Fruit fly (Drosophila melanogaster) whole organism, embryonic: ENCODE results near the gene CG3149.

ENCODE experiments used
- ATbp ChIP-seq: fragments of 200-800 bp; sonication (Bioruptor generic); optimal IDR thresholded peaks from 2 replicates; lab custom pipeline; 2017; ENCODE audit warnings: missing biosample characterization, mild to moderate bottlenecking, missing genetic modification characterization, missing genetic modification reagents
- Aef1 ChIP-seq: fragments of 200-800 bp; sonication (Bioruptor generic); IDR thresholded peaks from 3 replicates; pipeline ENCODE4 v1.3.6; 2022; ENCODE audit warnings: missing biosample characterization, missing genetic modification characterization
- CG1024 ChIP-seq: fragments of 200-800 bp; sonication (Bioruptor generic); IDR thresholded peaks from 2 replicates; pipeline ENCODE4 v1.3.6; 2022; ENCODE audit warnings: missing biosample characterization, missing genetic modification characterization
- CG13123 ChIP-seq: fragments of 200-800 bp; sonication (Bioruptor generic); optimal IDR thresholded peaks from 2 replicates; lab custom pipeline; 2016; ENCODE audit warnings: missing biosample characterization, missing genetic modification characterization
- CG15011 ChIP-seq: fragments of 200-800 bp; sonication (Bioruptor generic); optimal IDR thresholded peaks from 3 replicates; lab custom pipeline; 2018; ENCODE audit warnings: missing biosample characterization, mild to moderate bottlenecking, missing genetic modification characterization
- CG15073 ChIP-seq: fragments of 200-800 bp; sonication (Bioruptor generic); optimal IDR thresholded peaks from 2 replicates; lab custom pipeline; 2016; ENCODE audit warnings: missing biosample characterization, missing genetic modification characterization
- CG15269 ChIP-seq: fragments of 200-800 bp; sonication (Bioruptor generic); optimal IDR thresholded peaks from 2 replicates; lab custom pipeline; 2018; ENCODE audit warnings: missing biosample characterization, mild to moderate bottlenecking, missing genetic modification characterization, moderate library complexity
- CG16813 ChIP-seq: fragments of 200-800 bp; sonication (Bioruptor generic); IDR thresholded peaks from 3 replicates; pipeline ENCODE4 v1.3.6; 2022; ENCODE audit warnings: missing biosample characterization, missing genetic modification characterization; ENCODE audit not compliant: partially characterized antibody
- CG16815 ChIP-seq: fragments of 200-800 bp; sonication (Bioruptor generic); optimal IDR thresholded peaks from 3 replicates; lab custom pipeline; 2017; ENCODE audit warnings: missing biosample characterization, mild to moderate bottlenecking, missing genetic modification characterization
- CG17612 ChIP-seq: fragments of 200-800 bp; sonication (Bioruptor generic); IDR thresholded peaks from 2 replicates; pipeline ENCODE4 v1.3.6; 2022; ENCODE audit warnings: missing biosample characterization, missing genetic modification characterization
- CG30403 ChIP-seq: fragments of 200-800 bp; sonication (Bioruptor generic); optimal IDR thresholded peaks from 3 replicates; lab custom pipeline; 2016; ENCODE audit warnings: missing biosample characterization, missing genetic modification characterization
- CG4328 ChIP-seq: fragments of 200-800 bp; sonication (Bioruptor generic); optimal IDR thresholded peaks from 3 replicates; lab custom pipeline; 2017; ENCODE audit warnings: missing biosample characterization, missing genetic modification reagents, missing genetic modification characterization
- CG4730 ChIP-seq: fragments of 200-800 bp; sonication (Bioruptor generic); IDR thresholded peaks from 2 replicates; pipeline ENCODE4 v1.3.6; 2022; ENCODE audit warnings: missing biosample characterization, missing genetic modification characterization
- CG5953 ChIP-seq: fragments of 200-800 bp; sonication (Bioruptor generic); IDR thresholded peaks from 2 replicates; pipeline ENCODE4 v1.3.6; 2022; ENCODE audit warnings: missing biosample characterization, missing genetic modification characterization
- CG6689 ChIP-seq: fragments of 200-800 bp; sonication (Bioruptor generic); IDR thresholded peaks from 2 replicates; pipeline ENCODE4 v1.3.6; 2022; ENCODE audit warnings: missing biosample characterization, missing genetic modification characterization
- CG7786 ChIP-seq: fragments of 200-800 bp; sonication (Bioruptor generic); optimal IDR thresholded peaks from 2 replicates; lab custom pipeline; 2016; ENCODE audit warnings: missing biosample characterization, missing genetic modification characterization
- CG8089 ChIP-seq: fragments of 200-800 bp; sonication (Bioruptor generic); optimal IDR thresholded peaks from 3 replicates; lab custom pipeline; 2016; ENCODE audit warnings: missing biosample characterization, missing genetic modification characterization
- CG8478 ChIP-seq: fragments of >200 bp; optimal IDR thresholded peaks from 2 replicates; lab custom pipeline; 2018
- CG9797 ChIP-seq: fragments of 200-800 bp; sonication (Bioruptor generic); optimal IDR thresholded peaks from 3 replicates; lab custom pipeline; 2018; ENCODE audit warnings: missing biosample characterization, mild to moderate bottlenecking, missing genetic modification characterization
- CG9817 ChIP-seq: fragments of 200-800 bp; sonication (Bioruptor generic); optimal IDR thresholded peaks from 2 replicates; lab custom pipeline; 2018; ENCODE audit warnings: missing biosample characterization, mild to moderate bottlenecking, missing genetic modification characterization, moderate library complexity
- Camta ChIP-seq: fragments of 200-800 bp; sonication (Bioruptor generic); optimal IDR thresholded peaks from 2 replicates; lab custom pipeline; 2016; ENCODE audit warnings: missing biosample characterization, missing genetic modification characterization
- Doc2 ChIP-seq: fragments of 200-800 bp; sonication (Bioruptor generic); IDR thresholded peaks from 2 replicates; pipeline ENCODE4 v1.3.6; 2022; ENCODE audit warnings: missing biosample characterization, missing genetic modification characterization
- Dp ChIP-seq: fragments of 200-800 bp; sonication (Bioruptor generic); optimal IDR thresholded peaks from 2 replicates; lab custom pipeline; 2018; ENCODE audit warnings: missing biosample characterization, mild to moderate bottlenecking, missing genetic modification characterization, moderate library complexity
- ERR ChIP-seq: fragments of 200-800 bp; sonication (Bioruptor generic); optimal IDR thresholded peaks from 2 replicates; lab custom pipeline; 2016; ENCODE audit warnings: missing biosample characterization, missing genetic modification characterization
- HLH54F ChIP-seq: fragments of 200-800 bp; sonication (Bioruptor generic); optimal IDR thresholded peaks from 3 replicates; lab custom pipeline; 2016; ENCODE audit warnings: missing biosample characterization, missing genetic modification characterization
- Hmr ChIP-seq: fragments of 200-800 bp; sonication (Bioruptor generic); optimal IDR thresholded peaks from 3 replicates; lab custom pipeline; 2017; ENCODE audit warnings: mild to moderate bottlenecking, missing biosample characterization, missing genetic modification reagents, missing genetic modification characterization
- MBD-R2 ChIP-seq: fragments of 200-800 bp; sonication (Bioruptor generic); IDR thresholded peaks from 2 replicates; pipeline ENCODE4 v1.3.6; 2022; ENCODE audit warnings: missing biosample characterization, missing genetic modification characterization
- Sin3A ChIP-seq: fragments of >200 bp; optimal IDR thresholded peaks from 2 replicates; lab custom pipeline; 2018
- Sox102F ChIP-seq: fragments of 200-800 bp; sonication (Bioruptor generic); optimal IDR thresholded peaks from 2 replicates; lab custom pipeline; 2018; ENCODE audit warnings: missing biosample characterization, mild to moderate bottlenecking, missing genetic modification characterization, moderate library complexity
- aop ChIP-seq: fragments of 200-800 bp; sonication (Bioruptor generic); IDR thresholded peaks from 2 replicates; pipeline ENCODE4 v1.3.6; 2022; ENCODE audit warnings: missing biosample characterization, missing genetic modification characterization
- chm ChIP-seq: fragments of 200-800 bp; sonication (Bioruptor generic); IDR thresholded peaks from 2 replicates; pipeline ENCODE4 v1.3.6; 2022; ENCODE audit warnings: missing biosample characterization, missing genetic modification characterization
- crol ChIP-seq: fragments of 200-800 bp; sonication (Bioruptor generic); IDR thresholded peaks from 2 replicates; pipeline ENCODE4 v1.3.6; 2022; ENCODE audit warnings: missing biosample characterization, missing genetic modification characterization
- dati ChIP-seq: fragments of 200-800 bp; sonication (Bioruptor generic); IDR thresholded peaks from 2 replicates; pipeline ENCODE4 v1.3.6; 2022; ENCODE audit warnings: missing biosample characterization, missing genetic modification characterization
- en ChIP-seq: fragments of 200-800 bp; sonication (Bioruptor generic); optimal IDR thresholded peaks from 2 replicates; lab custom pipeline; 2016; ENCODE audit warnings: missing biosample characterization, missing genetic modification characterization
- eve ChIP-seq, 2 experiments: fragments of >200 bp; optimal IDR thresholded peaks; 2 replicates each; lab custom pipeline; 2017; ENCODE audit warnings: missing biosample characterization in 2 of 2, missing genetic modification characterization in 2 of 2
- ewg ChIP-seq: fragments of 200-800 bp; sonication (Bioruptor generic); optimal IDR thresholded peaks from 3 replicates; lab custom pipeline; 2017; ENCODE audit warnings: mild to moderate bottlenecking, missing biosample characterization, missing genetic modification reagents, missing genetic modification characterization
- gce ChIP-seq: fragments of 200-800 bp; sonication (Bioruptor generic); IDR thresholded peaks from 3 replicates; pipeline ENCODE4 v1.3.6; 2022; ENCODE audit warnings: missing biosample characterization, missing genetic modification characterization
- gem ChIP-seq: fragments of 200-800 bp; sonication (Bioruptor generic); optimal IDR thresholded peaks from 2 replicates; lab custom pipeline; 2019; ENCODE audit warnings: missing biosample characterization, mild to moderate bottlenecking, missing genetic modification characterization, moderate library complexity
- grn ChIP-seq: fragments of 200-800 bp; sonication (Bioruptor generic); optimal IDR thresholded peaks from 3 replicates; lab custom pipeline; 2017; ENCODE audit warnings: missing biosample characterization, missing genetic modification characterization
- insv ChIP-seq, 2 experiments: fragments of 200-800 bp; sonication (Bioruptor generic); optimal IDR thresholded peaks; 3 replicates each; lab custom pipeline; 2016 to 2018; ENCODE audit warnings: missing biosample characterization in 2 of 2, missing genetic modification characterization in 2 of 2
- jumu ChIP-seq: fragments of 200-800 bp; sonication (Bioruptor generic); optimal IDR thresholded peaks from 3 replicates; lab custom pipeline; 2016; ENCODE audit warnings: missing biosample characterization, missing genetic modification characterization
- lmd ChIP-seq: fragments of 200-800 bp; sonication (Bioruptor generic); IDR thresholded peaks from 2 replicates; pipeline ENCODE4 v1.3.6; 2022; ENCODE audit warnings: missing biosample characterization, missing genetic modification characterization
- lov ChIP-seq, 2 experiments: fragments of 200-800 bp in 1 of 2; fragments of >200 bp in 1 of 2; sonication (Bioruptor generic) in 1 of 2; IDR thresholded peaks in 1 of 2; optimal IDR thresholded peaks in 1 of 2; 2 replicates in 1 of 2; 3 replicates in 1 of 2; pipeline versions ENCODE4 v1.3.6 to Lab custom; 2017 to 2022; ENCODE audit warnings: missing biosample characterization in 1 of 2, missing genetic modification characterization in 1 of 2
- pb ChIP-seq: fragments of 200-800 bp; sonication (Bioruptor generic); optimal IDR thresholded peaks from 3 replicates; lab custom pipeline; 2016; ENCODE audit warnings: missing biosample characterization, missing genetic modification characterization
- pros ChIP-seq: fragments of 200-800 bp; sonication (Bioruptor generic); optimal IDR thresholded peaks from 3 replicates; lab custom pipeline; 2019; ENCODE audit warnings: missing biosample characterization, mild to moderate bottlenecking, missing genetic modification characterization, moderate library complexity
- ranshi ChIP-seq: fragments of 200-800 bp; sonication (Bioruptor generic); IDR thresholded peaks from 2 replicates; pipeline ENCODE4 v1.3.6; 2022; ENCODE audit warnings: missing biosample characterization, missing genetic modification characterization
- sc ChIP-seq, 3 experiments: fragments of >200 bp in 2 of 3; fragments of 200-800 bp in 1 of 3; sonication (Bioruptor generic) in 1 of 3; optimal IDR thresholded peaks; 2 replicates in 2 of 3; 3 replicates in 1 of 3; lab custom pipeline; 2017; ENCODE audit warnings: mild to moderate bottlenecking in 1 of 3, missing biosample characterization in 1 of 3, missing genetic modification characterization in 1 of 3, missing genetic modification reagents in 1 of 3
- shn ChIP-seq: fragments of 200-800 bp; sonication (Bioruptor generic); optimal IDR thresholded peaks from 3 replicates; lab custom pipeline; 2016; ENCODE audit warnings: missing biosample characterization, missing genetic modification characterization
- tio ChIP-seq: fragments of 200-800 bp; sonication (Bioruptor generic); optimal IDR thresholded peaks from 2 replicates; lab custom pipeline; 2017; ENCODE audit warnings: missing biosample characterization, missing genetic modification characterization, inconsistent platforms
- twi ChIP-seq: fragments of 200-800 bp; optimal IDR thresholded peaks from 2 replicates; lab custom pipeline; 2019; ENCODE audit warnings: missing biosample characterization, mild to moderate bottlenecking, missing genetic modification characterization, moderate library complexity

The CG3149 gene

dm6 chrX:5672243-5673051, 22.6 kb downstream of the CG3149 start, which contains the start of gene RpL35 (continued):
- peak; percentile 76 for TF ChIP-seq Hmr (GFP tag; lab: Kevin White, UChicago)
- no peak for TF ChIP-seq Dp (GFP tag; lab: Kevin White, UChicago)
- 0 out of 2 replicates have a peak, but pooled peaks have one; percentile 41 for TF ChIP-seq aop (GFP tag; lab: Robert Waterston, UW)
- TF ChIP-seq CG4730 (GFP tag; lab: Robert Waterston, UW) = no peak
- TF ChIP-seq ewg (GFP tag; lab: Kevin White, UChicago) = no peak
- TF ChIP-seq CG1024 (GFP tag; lab: Robert Waterston, UW) = no peak
- peak; percentile 18 for TF ChIP-seq jumu (GFP tag; lab: Kevin White, UChicago)
- TF ChIP-seq chm (GFP tag; lab: Robert Waterston, UW) = no peak
- no peak for TF ChIP-seq CG16815 (GFP tag; lab: Kevin White, UChicago)
- TF ChIP-seq ranshi (GFP tag; lab: Robert Waterston, UW) = 0 out of 2 replicates have a peak, but pooled peaks have one; percentile 8
- no peak for TF ChIP-seq CG17612 (GFP tag; lab: Robert Waterston, UW)
- no peak for TF ChIP-seq eve (GFP tag; optimal IDR thresholded peaks at IDR 0.05; lab: Kevin White, UChicago)
- peak; percentile 49 for TF ChIP-seq Camta
- 0 out of 2 replicates have a peak, but pooled peaks have one; percentile 29 for TF ChIP-seq crol (GFP tag; lab: Robert Waterston, UW)
- TF ChIP-seq CG4328 (GFP tag; lab: Kevin White, UChicago) = peak; percentile 27
- no peak for TF ChIP-seq grn
- no peak for TF ChIP-seq twi
- TF ChIP-seq CG13123 = no peak
- no peak for TF ChIP-seq CG5953 (GFP tag; lab: Robert Waterston, UW)
- no peak for TF ChIP-seq dati (GFP tag; lab: Robert Waterston, UW)
- TF ChIP-seq Aef1 (GFP tag; lab: Robert Waterston, UW) = no peak
- TF ChIP-seq CG30403 = peak; percentile 15
- TF ChIP-seq pb = no peak
- no peak for TF ChIP-seq lmd (GFP tag; lab: Robert Waterston, UW)
- no peak for TF ChIP-seq Sox102F (GFP tag; lab: Kevin White, UChicago)
- peak; percentile 4 for TF ChIP-seq ERR (GFP tag; lab: Kevin White, UChicago)
- TF ChIP-seq HLH54F = peak; percentile 25
- TF ChIP-seq CG7786 (GFP tag; lab: Kevin White, UChicago) = peak; percentile 32
- TF ChIP-seq MBD-R2 = no peak
- TF ChIP-seq CG6689 (GFP tag; lab: Robert Waterston, UW) = no peak
- TF ChIP-seq CG9797 (GFP tag; lab: Kevin White, UChicago) = peak; percentile 46
- TF ChIP-seq tio (GFP tag; lab: Kevin White, UChicago) = no peak
- TF ChIP-seq ATbp (GFP tag; lab: Kevin White, UChicago) = peak; percentile 30
- no peak for TF ChIP-seq CG9817 (tag; lab: Kevin White, UChicago)
- TF ChIP-seq pros (GFP tag; lab: Kevin White, UChicago) = no peak
- TF ChIP-seq CG8089 (GFP tag; lab: Kevin White, UChicago) = peak; percentile 28
- TF ChIP-seq gem (tag; lab: Kevin White, UChicago) = peak; percentile 18
- no peak for TF ChIP-seq shn
- no peak for TF ChIP-seq insv (GFP tag; optimal IDR thresholded peaks at IDR 0.05; lab: Kevin White, UChicago)
- peak; percentile 73 for TF ChIP-seq Sin3A (lab: Kevin White, UChicago)
- peak; percentile 52 for TF ChIP-seq en (GFP tag; lab: Kevin White, UChicago)
- TF ChIP-seq gce (GFP tag; lab: Robert Waterston, UW) = no peak
- no peak for TF ChIP-seq sc (optimal IDR thresholded peaks at IDR 0.05; lab: Kevin White, UChicago)
- TF ChIP-seq sc (GFP tag; optimal IDR thresholded peaks at IDR 0.05; lab: Kevin White, UChicago) = no peak
- no peak for TF ChIP-seq CG15073
- peak; percentile 33 for TF ChIP-seq CG15269 (tag; lab: Kevin White, UChicago)
- no peak for TF ChIP-seq Doc2
- TF ChIP-seq CG8478 (lab: Kevin White, UChicago) = no peak
- peak; percentile 45; the same call in 2 of the 3 replicates for TF ChIP-seq CG16813 (GFP tag; lab: Robert Waterston, UW)
- no peak for TF ChIP-seq lov (optimal IDR thresholded peaks at IDR 0.05; lab: Kevin White, UChicago)
- no peak for TF ChIP-seq lov (GFP tag; IDR thresholded peaks at IDR 0.05; lab: Robert Waterston, UW)
- TF ChIP-seq CG15011 (GFP tag; lab: Kevin White, UChicago) = no peak
